Worm (Caenorhabditis elegans) whole organism, young adult: ENCODE data around the gene col-33.

Experiments
- B0035.1 ChIP-seq: sonication (generic microtip); optimal IDR thresholded peaks from 2 replicates; lab custom pipeline; 2016; ENCODE audit warnings: missing genetic modification characterization, mild to moderate bottlenecking, missing compliant biosample characterization, missing genotype, missing genetic modification reagents
- F57A8.1 ChIP-seq: fragments of 200-800 bp; sonication (Bioruptor generic); optimal IDR thresholded peaks from 2 replicates; lab custom pipeline; 2018; ENCODE audit warnings: mild to moderate bottlenecking, missing genetic modification characterization, moderate library complexity, missing compliant biosample characterization
- F57C9.4 ChIP-seq: sonication (generic microtip); optimal IDR thresholded peaks from 2 replicates; lab custom pipeline; 2017; ENCODE audit warnings: mild to moderate bottlenecking, missing genetic modification characterization, missing compliant biosample characterization
- K11D2.4 ChIP-seq: fragments of 200-800 bp; sonication (Bioruptor generic); IDR thresholded peaks from 2 replicates; pipeline ENCODE4 v1.3.6; 2022; ENCODE audit warnings: missing genetic modification reagents, missing genetic modification characterization, missing compliant biosample characterization
- K12H6.12 ChIP-seq: fragments of 200-800 bp; sonication (Bioruptor generic); optimal IDR thresholded peaks from 2 replicates; lab custom pipeline; 2018; ENCODE audit warnings: mild to moderate bottlenecking, missing genetic modification characterization, missing compliant biosample characterization
- Y53F4B.3 ChIP-seq: fragments of 200-800 bp; sonication (Bioruptor generic); IDR thresholded peaks from 2 replicates; pipeline ENCODE4 v1.3.6; 2022; ENCODE audit warnings: missing genetic modification reagents, missing genetic modification characterization, missing compliant biosample characterization
- ZK185.1 ChIP-seq: sonication (generic microtip); optimal IDR thresholded peaks from 2 replicates; lab custom pipeline; 2016; ENCODE audit warnings: mild to moderate bottlenecking, missing genetic modification characterization, missing compliant biosample characterization; ENCODE audit not compliant: poor library complexity, severe bottlenecking
- aptf-2 ChIP-seq: fragments of 200-800 bp; sonication (Bioruptor generic); conservative IDR thresholded peaks from 2 replicates; pipeline ENCODE4 v1.3.6; 2022; ENCODE audit warnings: missing genetic modification reagents, missing genetic modification characterization, missing compliant biosample characterization
- attf-5 ChIP-seq: fragments of 200-800 bp; sonication (Bioruptor generic); optimal IDR thresholded peaks from 2 replicates; lab custom pipeline; 2018; ENCODE audit warnings: mild to moderate bottlenecking, missing genetic modification characterization, missing compliant biosample characterization
- cebp-1 ChIP-seq, 2 experiments: fragments of 200-800 bp in 1 of 2; sonication (Bioruptor generic) in 1 of 2; sonication (generic microtip) in 1 of 2; IDR thresholded peaks in 1 of 2; optimal IDR thresholded peaks in 1 of 2; 2 replicates each; pipeline versions ENCODE4 v1.3.6 to Lab custom; 2017 to 2022; ENCODE audit warnings: missing compliant biosample characterization in 2 of 2, missing genetic modification characterization in 2 of 2, mild to moderate bottlenecking in 1 of 2, missing genetic modification reagents in 1 of 2, moderate library complexity in 1 of 2
- ceh-40 ChIP-seq: fragments of 200-800 bp; sonication (Bioruptor generic); IDR thresholded peaks from 2 replicates; pipeline ENCODE4 v1.3.6; 2022; ENCODE audit warnings: missing genetic modification characterization, missing compliant biosample characterization
- ceh-58 ChIP-seq: fragments of 200-800 bp; sonication (Bioruptor generic); IDR thresholded peaks from 2 replicates; pipeline ENCODE4 v1.3.6; 2022; ENCODE audit warnings: missing genetic modification characterization, missing compliant biosample characterization
- ceh-79 ChIP-seq: sonication (generic microtip); optimal IDR thresholded peaks from 2 replicates; lab custom pipeline; 2017; ENCODE audit warnings: mild to moderate bottlenecking, missing genetic modification characterization, missing compliant biosample characterization
- chd-7 ChIP-seq: sonication (generic microtip); optimal IDR thresholded peaks from 2 replicates; lab custom pipeline; 2016; ENCODE audit warnings: mild to moderate bottlenecking, missing genetic modification characterization, moderate library complexity, missing compliant biosample characterization
- dox-1 ChIP-seq: fragments of 200-800 bp; sonication (Bioruptor generic); IDR thresholded peaks from 2 replicates; pipeline ENCODE4 v1.3.6; 2022; ENCODE audit warnings: missing genetic modification reagents, missing genetic modification characterization, missing compliant biosample characterization
- egl-18 ChIP-seq: fragments of 200-800 bp; sonication (Bioruptor generic); IDR thresholded peaks from 2 replicates; pipeline ENCODE4 v1.3.6; 2022; ENCODE audit warnings: missing genetic modification reagents, missing genetic modification characterization, missing compliant biosample characterization
- egl-44 ChIP-seq: fragments of 200-800 bp; sonication (Bioruptor generic); IDR thresholded peaks from 2 replicates; pipeline ENCODE4 v1.3.6; 2022; ENCODE audit warnings: missing genetic modification reagents, missing genetic modification characterization, missing compliant biosample characterization
- ets-4 ChIP-seq: fragments of 200-800 bp; sonication (Bioruptor generic); optimal IDR thresholded peaks from 2 replicates; lab custom pipeline; 2018; ENCODE audit warnings: mild to moderate bottlenecking, missing genetic modification characterization, missing compliant biosample characterization
- hlh-12 ChIP-seq: sonication (generic microtip); optimal IDR thresholded peaks from 2 replicates; lab custom pipeline; 2016; ENCODE audit warnings: missing genetic modification characterization, missing compliant biosample characterization
- hmg-1.2 ChIP-seq: fragments of 200-800 bp; sonication (Bioruptor generic); IDR thresholded peaks from 2 replicates; pipeline ENCODE4 v1.3.6; 2022; ENCODE audit warnings: missing genetic modification reagents, missing genetic modification characterization, missing compliant biosample characterization
- lag-1 ChIP-seq: fragments of 200-800 bp; sonication (Bioruptor generic); IDR thresholded peaks from 2 replicates; pipeline ENCODE4 v1.3.6; 2022; ENCODE audit warnings: missing genetic modification reagents, missing genetic modification characterization, missing compliant biosample characterization
- lin-40 ChIP-seq: sonication (generic microtip); optimal IDR thresholded peaks from 2 replicates; lab custom pipeline; 2016; ENCODE audit warnings: missing genetic modification characterization, mild to moderate bottlenecking, missing compliant biosample characterization, missing genotype, missing genetic modification reagents
- mel-28 ChIP-seq: sonication (generic microtip); optimal IDR thresholded peaks from 2 replicates; lab custom pipeline; 2016; ENCODE audit warnings: borderline replicate concordance, mild to moderate bottlenecking, missing genetic modification characterization, missing compliant biosample characterization
- mes-4 ChIP-seq: sonication (generic microtip); optimal IDR thresholded peaks from 2 replicates; lab custom pipeline; 2016; ENCODE audit warnings: missing genotype, missing genetic modification characterization, missing compliant biosample characterization
- mxl-1 ChIP-seq: sonication (generic microtip); optimal IDR thresholded peaks from 2 replicates; lab custom pipeline; 2016; ENCODE audit warnings: missing genetic modification characterization, missing compliant biosample characterization
- nfya-2 ChIP-seq: fragments of 200-800 bp; sonication (Bioruptor generic); IDR thresholded peaks from 2 replicates; pipeline ENCODE4 v1.3.6; 2022; ENCODE audit warnings: missing genetic modification reagents, missing genetic modification characterization, missing compliant biosample characterization
- nfyb-1 ChIP-seq: fragments of 200-800 bp; sonication (Bioruptor generic); IDR thresholded peaks from 2 replicates; pipeline ENCODE4 v1.3.6; 2022; ENCODE audit warnings: missing genetic modification reagents, missing genetic modification characterization, missing compliant biosample characterization
- nhr-179 ChIP-seq: sonication (generic microtip); optimal IDR thresholded peaks from 2 replicates; lab custom pipeline; 2016; ENCODE audit warnings: mild to moderate bottlenecking, missing genetic modification characterization, missing compliant biosample characterization
- nhr-27 ChIP-seq: fragments of 200-800 bp; sonication (Bioruptor generic); optimal IDR thresholded peaks from 2 replicates; lab custom pipeline; 2018; ENCODE audit warnings: mild to moderate bottlenecking, missing genetic modification characterization, moderate library complexity, missing compliant biosample characterization
- nhr-80 ChIP-seq: sonication (generic microtip); optimal IDR thresholded peaks from 2 replicates; lab custom pipeline; 2016; ENCODE audit warnings: missing genetic modification characterization, missing compliant biosample characterization
- rec-8 ChIP-seq, 2 experiments: sonication (generic microtip); optimal IDR thresholded peaks; 2 replicates each; lab custom pipeline; 2016; ENCODE audit warnings: mild to moderate bottlenecking in 2 of 2, missing genetic modification characterization in 2 of 2, missing genetic modification reagents in 2 of 2, missing genotype in 2 of 2, missing biosample characterization in 1 of 2, missing compliant biosample characterization in 1 of 2, moderate library complexity in 1 of 2
- rpc-1 ChIP-seq, 2 experiments: fragments of 150-350 bp in 1 of 2; sonication (generic microtip) in 1 of 2; optimal IDR thresholded peaks; 2 replicates each; lab custom pipeline; 2014 to 2018; ENCODE audit warnings: missing biosample characterization in 1 of 2, missing genetic modification characterization in 1 of 2, missing genetic modification reagents in 1 of 2, missing genotype in 1 of 2
- tbp1 ChIP-seq: fragments of 200-800 bp; sonication (Bioruptor generic); optimal IDR thresholded peaks from 2 replicates; lab custom pipeline; 2018; ENCODE audit warnings: mild to moderate bottlenecking, missing genetic modification characterization, missing compliant biosample characterization
- zfh-2 ChIP-seq: fragments of 200-800 bp; sonication (Bioruptor generic); conservative IDR thresholded peaks from 2 replicates; pipeline ENCODE4 v1.3.6; 2022; ENCODE audit warnings: missing genetic modification reagents, missing genetic modification characterization, missing compliant biosample characterization

Gene col-33

DNA sequence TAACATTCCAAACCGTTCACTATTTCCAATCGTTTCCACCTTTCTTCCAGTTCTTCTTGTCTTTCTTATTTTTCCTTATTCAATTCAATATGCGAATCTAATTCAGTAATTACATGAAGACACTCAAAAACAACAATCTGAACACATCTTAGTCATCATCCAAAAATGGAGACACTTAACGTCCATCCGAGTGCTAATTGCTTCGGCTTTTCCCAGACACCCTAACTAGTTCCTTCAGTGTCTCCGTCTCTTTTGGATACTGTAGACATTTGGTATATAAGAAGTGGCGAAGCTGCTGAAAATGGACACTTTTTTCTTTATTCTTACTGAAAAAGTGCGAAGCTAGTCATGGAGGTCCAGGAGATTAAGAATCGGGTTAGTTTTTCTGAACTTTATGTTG, at the start of gene col-33:
Gene col-33, plus strand, starts transcription at position 301 of the 400 bp plus-strand sequence.
- no peak for TF ChIP-seq B0035.1 (tag; lab: Kevin White, UChicago)
- TF ChIP-seq ceh-58 (GFP tag; lab: Robert Waterston, UW): no peak
- no peak for TF ChIP-seq egl-18 (GFP tag; lab: Robert Waterston, UW)
- TF ChIP-seq lag-1 (GFP tag; lab: Robert Waterston, UW): no peak
- no peak for TF ChIP-seq F57C9.4 (tag; lab: Kevin White, UChicago)
- no peak for TF ChIP-seq ets-4 (GFP tag; lab: Kevin White, UChicago)
- no peak for TF ChIP-seq F57A8.1 (GFP tag; lab: Kevin White, UChicago)
- no peak for TF ChIP-seq nhr-27 (tag; lab: Kevin White, UChicago)
- TF ChIP-seq nhr-179 (tag; lab: Kevin White, UChicago): no peak
- TF ChIP-seq ceh-40: no peak
- TF ChIP-seq rec-8 (tag; optimal IDR thresholded peaks at IDR 0.05; lab: Kevin White, UChicago): no peak
- no peak for TF ChIP-seq rpc-1 (optimal IDR thresholded peaks at IDR 0.05; lab: Kevin White, UChicago)
- no peak for TF ChIP-seq rpc-1 (tag; optimal IDR thresholded peaks at IDR 0.05; lab: Kevin White, UChicago)
- no peak for TF ChIP-seq nfyb-1 (GFP tag; lab: Robert Waterston, UW)
- no peak for TF ChIP-seq Y53F4B.3 (GFP tag; lab: Robert Waterston, UW)
- no peak for TF ChIP-seq ceh-79 (tag; lab: Kevin White, UChicago)
- no peak for TF ChIP-seq mxl-1
- TF ChIP-seq mes-4: no peak
- TF ChIP-seq nhr-80 (tag; lab: Kevin White, UChicago): no peak

DNA sequence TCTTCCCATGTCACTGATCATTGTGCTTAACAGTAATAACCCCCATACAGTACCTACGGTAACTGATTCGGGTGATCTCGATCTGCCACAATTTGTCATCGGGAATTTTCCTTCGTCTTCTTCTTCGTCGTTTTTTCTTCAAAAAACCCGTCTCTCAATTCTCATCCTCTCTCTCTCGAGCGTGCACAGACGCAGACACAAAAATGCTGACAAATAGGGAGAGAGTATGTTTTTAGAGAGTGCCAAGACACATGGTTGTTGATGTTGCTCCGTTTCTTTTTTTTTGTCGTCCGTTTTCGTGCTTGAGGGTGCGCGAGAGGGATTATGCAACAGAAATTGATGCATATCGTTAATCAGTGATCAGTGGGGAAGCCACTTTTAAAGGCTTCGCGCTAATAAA, 47.7 kb upstream of the col-33 start:
- TF ChIP-seq dox-1 (0 out of 2 replicates have a peak, but pooled peaks have one; percentile 35), cebp-1 (GFP tag; IDR thresholded peaks at IDR 0.05; lab: Robert Waterston, UW) (no peak), cebp-1 (tag; optimal IDR thresholded peaks at IDR 0.05; lab: Kevin White, UChicago) (peak; percentile 36), zfh-2 (GFP tag; lab: Robert Waterston, UW) (0 out of 2 replicates have a peak, but pooled peaks have one; percentile 38), nhr-80 (tag; lab: Kevin White, UChicago) (peak; percentile 65), chd-7 (peak; percentile 9), hlh-12 (tag; lab: Kevin White, UChicago) (no peak), mel-28 (tag; lab: Kevin White, UChicago) (no peak), nfya-2 (0 out of 2 replicates have a peak, but pooled peaks have one; percentile 5), egl-44 (0 out of 2 replicates have a peak, but pooled peaks have one; percentile 43), ZK185.1 (tag; lab: Kevin White, UChicago) (no peak), K11D2.4 (GFP tag; lab: Robert Waterston, UW) (peak; percentile 35; the same call in 1 of the 2 replicates), attf-5 (GFP tag; lab: Kevin White, UChicago) (peak; percentile 40), ets-4 (GFP tag; lab: Kevin White, UChicago) (no peak), tbp1 (peak; percentile 5), aptf-2 (GFP tag; lab: Robert Waterston, UW) (no peak), lin-40 (tag; lab: Kevin White, UChicago) (peak; percentile 59), hmg-1.2 (GFP tag; lab: Robert Waterston, UW) (peak; percentile 53; the same call in 1 of the 2 replicates), K12H6.12 (peak; percentile 76)
